Worm (Caenorhabditis elegans) whole organism, L4 larva: ENCODE measurements around the gene srsx-15.

Source experiments
- F49E8.2 ChIP-seq: sonication (generic microtip); optimal IDR thresholded peaks from 2 replicates; lab custom pipeline; 2016; ENCODE audit warnings: missing compliant biosample characterization, mild to moderate bottlenecking, missing genetic modification characterization, borderline replicate concordance
- T20F7.1 ChIP-seq: fragments of 200-800 bp; sonication (Bioruptor generic); optimal IDR thresholded peaks from 2 replicates; lab custom pipeline; 2018; ENCODE audit warnings: mild to moderate bottlenecking, missing genetic modification characterization, missing compliant biosample characterization
- T26A8.4 ChIP-seq: fragments of 200-800 bp; sonication (Bioruptor generic); IDR thresholded peaks from 2 replicates; pipeline ENCODE4 v1.3.6; 2022; ENCODE audit warnings: missing genetic modification characterization, missing compliant biosample characterization
- Y105C5A.15 ChIP-seq: fragments of 200-800 bp; sonication (Bioruptor generic); IDR thresholded peaks from 2 replicates; pipeline ENCODE4 v1.3.6; 2022; ENCODE audit warnings: missing genetic modification characterization, missing compliant biosample characterization
- Y75B8A.6 ChIP-seq: fragments of 200-800 bp; sonication (Bioruptor generic); IDR thresholded peaks from 2 replicates; pipeline ENCODE4 v1.3.6; 2022; ENCODE audit warnings: missing genetic modification reagents, missing genetic modification characterization, missing compliant biosample characterization
- aly-2 ChIP-seq: sonication (generic microtip); optimal IDR thresholded peaks from 2 replicates; lab custom pipeline; 2018; ENCODE audit warnings: missing biosample characterization, missing genetic modification characterization
- arid-1 ChIP-seq: fragments of 200-800 bp; sonication (Bioruptor generic); conservative IDR thresholded peaks from 2 replicates; pipeline ENCODE4 v1.3.6; 2022; ENCODE audit warnings: missing genetic modification reagents, missing genetic modification characterization, missing compliant biosample characterization
- attf-4 ChIP-seq: sonication (generic microtip); optimal IDR thresholded peaks from 3 replicates; lab custom pipeline; 2017; ENCODE audit warnings: missing biosample characterization, missing genetic modification characterization
- ceh-82 ChIP-seq: sonication (generic microtip); optimal IDR thresholded peaks from 2 replicates; lab custom pipeline; 2017; ENCODE audit warnings: missing biosample characterization, missing genetic modification characterization
- ctbp-1 ChIP-seq: fragments of 200-800 bp; sonication (Bioruptor generic); IDR thresholded peaks from 2 replicates; pipeline ENCODE4 v1.3.6; 2022; ENCODE audit warnings: missing genetic modification reagents, missing genetic modification characterization, missing compliant biosample characterization
- daf-12 ChIP-seq: fragments of 150-350 bp; optimal IDR thresholded peaks from 2 replicates; lab custom pipeline; 2014; ENCODE audit warnings: missing biosample characterization, missing genetic modification reagents, missing genetic modification characterization
- daf-16 ChIP-seq, 3 experiments: sonication (generic microtip); optimal IDR thresholded peaks; 2 replicates each; lab custom pipeline; 2016 to 2017; ENCODE audit warnings: missing genetic modification characterization in 3 of 3, missing genetic modification reagents in 3 of 3, mild to moderate bottlenecking in 2 of 3, missing compliant biosample characterization in 2 of 3, missing biosample characterization in 1 of 3, moderate library complexity in 1 of 3
- daf-19 ChIP-seq: fragments of 200-800 bp; sonication (Bioruptor generic); conservative IDR thresholded peaks from 2 replicates; pipeline ENCODE4 v1.3.6; 2022; ENCODE audit warnings: missing genetic modification characterization, missing compliant biosample characterization
- dmd-8 ChIP-seq: fragments of 200-800 bp; sonication (Bioruptor generic); IDR thresholded peaks from 2 replicates; pipeline ENCODE4 v1.3.6; 2022; ENCODE audit warnings: missing genetic modification characterization, missing compliant biosample characterization
- duxl-1 ChIP-seq: sonication (generic microtip); optimal IDR thresholded peaks from 2 replicates; lab custom pipeline; 2016; ENCODE audit warnings: mild to moderate bottlenecking, missing genetic modification characterization, moderate library complexity, missing compliant biosample characterization; ENCODE audit not compliant: poor library complexity
- egl-27 ChIP-seq: sonication (generic microtip); optimal IDR thresholded peaks from 3 replicates; lab custom pipeline; 2017; ENCODE audit warnings: missing biosample characterization, missing genetic modification reagents, missing genetic modification characterization
- hif-1 ChIP-seq, 2 experiments: sonication (generic microtip); optimal IDR thresholded peaks; 2 replicates each; lab custom pipeline; 2016 to 2017; ENCODE audit warnings: missing compliant biosample characterization in 2 of 2, missing genetic modification characterization in 2 of 2, missing genetic modification reagents in 2 of 2, missing genotype in 2 of 2, mild to moderate bottlenecking in 1 of 2
- hlh-11 ChIP-seq: fragments of 200-800 bp; sonication (Bioruptor generic); optimal IDR thresholded peaks from 2 replicates; lab custom pipeline; 2018; ENCODE audit warnings: mild to moderate bottlenecking, missing genetic modification characterization, missing compliant biosample characterization
- hlh-30 ChIP-seq: sonication (generic microtip); optimal IDR thresholded peaks from 2 replicates; lab custom pipeline; 2017; ENCODE audit warnings: antibody characterized with exemption, mild to moderate bottlenecking, missing genetic modification characterization, missing compliant biosample characterization; ENCODE audit not compliant: insufficient read depth
- hmg-1.1 ChIP-seq: fragments of 200-800 bp; sonication (Bioruptor generic); IDR thresholded peaks from 2 replicates; pipeline ENCODE4 v1.3.6; 2022; ENCODE audit warnings: missing genetic modification reagents, missing genetic modification characterization, missing compliant biosample characterization
- lim-7 ChIP-seq: fragments of 200-800 bp; sonication (Bioruptor generic); IDR thresholded peaks from 2 replicates; pipeline ENCODE4 v1.3.6; 2022; ENCODE audit warnings: missing genetic modification characterization, missing compliant biosample characterization
- lin-1 ChIP-seq: fragments of 200-800 bp; sonication (Bioruptor generic); IDR thresholded peaks from 2 replicates; pipeline ENCODE4 v1.3.6; 2022; ENCODE audit warnings: missing genetic modification reagents, missing genetic modification characterization, missing compliant biosample characterization
- lin-29 ChIP-seq: fragments of 200-800 bp; sonication (Bioruptor generic); IDR thresholded peaks from 2 replicates; pipeline ENCODE4 v1.3.6; 2022; ENCODE audit warnings: missing genetic modification reagents, missing genetic modification characterization, missing compliant biosample characterization
- lin-38 ChIP-seq: fragments of 200-800 bp; sonication (Bioruptor generic); IDR thresholded peaks from 2 replicates; pipeline ENCODE4 v1.3.6; 2022; ENCODE audit warnings: missing genetic modification reagents, missing genetic modification characterization, missing compliant biosample characterization
- lin-39 ChIP-seq: fragments of 150-350 bp; optimal IDR thresholded peaks from 2 replicates; lab custom pipeline; 2014; ENCODE audit warnings: missing biosample characterization, missing genetic modification reagents, missing genetic modification characterization
- lir-3 ChIP-seq: sonication (generic microtip); optimal IDR thresholded peaks from 2 replicates; lab custom pipeline; 2016; ENCODE audit warnings: mild to moderate bottlenecking, missing genetic modification characterization, missing compliant biosample characterization
- mdl-1 ChIP-seq, 2 experiments: fragments of 150-350 bp in 1 of 2; sonication (generic microtip) in 1 of 2; optimal IDR thresholded peaks; 2 replicates each; lab custom pipeline; 2014 to 2017; ENCODE audit warnings: missing biosample characterization in 2 of 2, missing genetic modification characterization in 2 of 2
- mdt-29 ChIP-seq: fragments of 200-800 bp; sonication (Bioruptor generic); IDR thresholded peaks from 2 replicates; pipeline ENCODE4 v1.3.6; 2022; ENCODE audit warnings: missing genetic modification reagents, missing genetic modification characterization, missing compliant biosample characterization
- mxl-2 ChIP-seq: fragments of 200-800 bp; sonication (Bioruptor generic); conservative IDR thresholded peaks from 2 replicates; pipeline ENCODE4 v1.3.6; 2022; ENCODE audit warnings: missing genetic modification reagents, missing genetic modification characterization, missing compliant biosample characterization
- mxl-3 ChIP-seq: fragments of 200-800 bp; sonication (Bioruptor generic); optimal IDR thresholded peaks from 2 replicates; lab custom pipeline; 2018; ENCODE audit warnings: mild to moderate bottlenecking, missing genetic modification characterization, missing compliant biosample characterization
- nhr-102 ChIP-seq: sonication (generic microtip); optimal IDR thresholded peaks from 2 replicates; lab custom pipeline; 2016; ENCODE audit warnings: mild to moderate bottlenecking, missing genetic modification characterization, moderate library complexity, missing compliant biosample characterization
- nhr-237 ChIP-seq: sonication (generic microtip); optimal IDR thresholded peaks from 2 replicates; lab custom pipeline; 2017; ENCODE audit warnings: missing biosample characterization, missing genetic modification characterization
- nhr-28 ChIP-seq: fragments of 150-350 bp; optimal IDR thresholded peaks from 2 replicates; lab custom pipeline; 2014; ENCODE audit warnings: missing biosample characterization, missing genetic modification characterization
- nhr-6 ChIP-seq: fragments of 150-350 bp; optimal IDR thresholded peaks from 2 replicates; lab custom pipeline; 2014; ENCODE audit warnings: missing biosample characterization, missing genetic modification characterization
- nhr-76 ChIP-seq: fragments of 150-350 bp; optimal IDR thresholded peaks from 2 replicates; lab custom pipeline; 2014; ENCODE audit warnings: missing biosample characterization, missing genetic modification characterization
- pha-4 ChIP-seq, 2 experiments: fragments of 150-350 bp in 1 of 2; fragments of 200-800 bp in 1 of 2; sonication (Bioruptor generic) in 1 of 2; IDR thresholded peaks in 1 of 2; optimal IDR thresholded peaks in 1 of 2; 2 replicates each; pipeline versions ENCODE4 v1.3.6 to Lab custom; 2014 to 2022; ENCODE audit warnings: missing genetic modification characterization in 2 of 2, missing genetic modification reagents in 2 of 2, missing biosample characterization in 1 of 2, missing compliant biosample characterization in 1 of 2
- php-3 ChIP-seq: fragments of 200-800 bp; sonication (Bioruptor generic); IDR thresholded peaks from 2 replicates; pipeline ENCODE4 v1.3.6; 2022; ENCODE audit warnings: missing genetic modification reagents, missing genetic modification characterization, missing compliant biosample characterization
- pqm-1 ChIP-seq: sonication (generic microtip); optimal IDR thresholded peaks from 2 replicates; lab custom pipeline; 2017; ENCODE audit warnings: missing biosample characterization, missing genetic modification characterization
- rbr-2 ChIP-seq: sonication (generic microtip); optimal IDR thresholded peaks from 2 replicates; lab custom pipeline; 2016; ENCODE audit warnings: missing genotype, missing genetic modification characterization, missing compliant biosample characterization
- saeg-2 ChIP-seq: fragments of 200-800 bp; sonication (Bioruptor generic); IDR thresholded peaks from 2 replicates; pipeline ENCODE4 v1.3.6; 2022; ENCODE audit warnings: missing genetic modification reagents, missing genetic modification characterization, missing compliant biosample characterization
- spr-1 ChIP-seq: sonication (generic microtip); optimal IDR thresholded peaks from 2 replicates; lab custom pipeline; 2016; ENCODE audit warnings: mild to moderate bottlenecking, missing genetic modification characterization, missing compliant biosample characterization
- spr-3 ChIP-seq: fragments of 200-800 bp; sonication (Bioruptor generic); optimal IDR thresholded peaks from 2 replicates; lab custom pipeline; 2018; ENCODE audit warnings: mild to moderate bottlenecking, missing genetic modification characterization, missing compliant biosample characterization
- unc-62 ChIP-seq, 3 experiments: fragments of 150-350 bp in 1 of 3; sonication (generic microtip); optimal IDR thresholded peaks in 2 of 3; peaks in 1 of 3; 1 replicate in 1 of 3; 2 replicates in 2 of 3; lab custom pipeline; 2014 to 2017; ENCODE audit warnings: missing biosample characterization in 3 of 3, missing genetic modification characterization in 3 of 3, missing genetic modification reagents in 3 of 3, missing genotype in 1 of 3
- vab-7 ChIP-seq: fragments of 200-800 bp; sonication (Bioruptor generic); IDR thresholded peaks from 2 replicates; pipeline ENCODE4 v1.3.6; 2022; ENCODE audit warnings: missing genetic modification reagents, missing genetic modification characterization, missing compliant biosample characterization
- zag-1 ChIP-seq: fragments of 150-350 bp; optimal IDR thresholded peaks from 2 replicates; lab custom pipeline; 2014; ENCODE audit warnings: missing biosample characterization, missing genetic modification characterization
- zfp-2 ChIP-seq: sonication (generic microtip); optimal IDR thresholded peaks from 2 replicates; lab custom pipeline; 2016; ENCODE audit warnings: mild to moderate bottlenecking, missing genetic modification characterization, missing compliant biosample characterization
- zip-11 ChIP-seq: fragments of 200-800 bp; sonication (Bioruptor generic); IDR thresholded peaks from 2 replicates; pipeline ENCODE4 v1.3.6; 2022; ENCODE audit warnings: missing genetic modification characterization, missing compliant biosample characterization
- zip-2 ChIP-seq: fragments of 150-350 bp; optimal IDR thresholded peaks from 2 replicates; lab custom pipeline; 2014; ENCODE audit warnings: missing biosample characterization, missing genetic modification characterization
- ztf-11 ChIP-seq: fragments of 150-350 bp; optimal IDR thresholded peaks from 2 replicates; lab custom pipeline; 2014; ENCODE audit warnings: missing biosample characterization, missing genetic modification characterization

Gene srsx-15

ce11 chrIV:5607343-5607742 is 16.3 kb downstream of the srsx-15 start (continued):
- TF ChIP-seq attf-4 (tag; lab: Kevin White, UChicago) (no peak), daf-16 (GFP tag; optimal IDR thresholded peaks at IDR 0.05; lab: Kevin White, UChicago) (peak in 1 of 2 experiments; percentile 94), daf-16 (tag; optimal IDR thresholded peaks at IDR 0.05; lab: Kevin White, UChicago) (peak; percentile 66), zip-11 (no peak), aly-2 (tag; lab: Kevin White, UChicago) (no peak), hlh-11 (tag; lab: Kevin White, UChicago) (peak; percentile 98), ztf-11 (tag; lab: Kevin White, UChicago) (no peak), lin-1 (GFP tag; lab: Robert Waterston, UW) (no peak), mxl-2 (no peak), pha-4 (GFP tag; IDR thresholded peaks at IDR 0.05; lab: Robert Waterston, UW) (peak; percentile 38; the same call in 1 of the 2 replicates), pha-4 (tag; optimal IDR thresholded peaks at IDR 0.05; lab: Kevin White, UChicago) (peak; percentile 48), mdt-29 (GFP tag; lab: Robert Waterston, UW) (0 out of 2 replicates have a peak, but pooled peaks have one; percentile 41), Y105C5A.15 (GFP tag; lab: Robert Waterston, UW) (no peak), ctbp-1 (GFP tag; lab: Robert Waterston, UW) (peak; percentile 84), hlh-30 (tag; lab: Kevin White, UChicago) (peak; percentile 99), lin-29 (0 out of 2 replicates have a peak, but pooled peaks have one; percentile 19), nhr-6 (tag; lab: Kevin White, UChicago) (peak; percentile 85), vab-7 (GFP tag; lab: Robert Waterston, UW) (no peak), mdl-1 (tag; optimal IDR thresholded peaks at IDR 0.05; lab: Kevin White, UChicago) (peak; percentile 80 to 96), spr-1 (tag; lab: Kevin White, UChicago) (peak; percentile 56), php-3 (GFP tag; lab: Robert Waterston, UW) (no peak), mxl-3 (GFP tag; lab: Kevin White, UChicago) (peak; percentile 83), duxl-1 (tag; lab: Kevin White, UChicago) (no peak), pqm-1 (no peak), zip-2 (tag; lab: Kevin White, UChicago) (no peak), T26A8.4 (GFP tag; lab: Robert Waterston, UW) (no peak; the same call in 1 of the 2 replicates), unc-62 (GFP tag; optimal IDR thresholded peaks at IDR 0.05 in 1 of 2; lab: Kevin White, UChicago) (peak in 1 of 2 experiments; percentile 99), unc-62 (tag; optimal IDR thresholded peaks at IDR 0.05; lab: Kevin White, UChicago) (peak; percentile 57), saeg-2 (peak; percentile 54), lim-7 (GFP tag; lab: Robert Waterston, UW) (0 out of 2 replicates have a peak, but pooled peaks have one; percentile 28), nhr-237 (no peak), egl-27 (tag; lab: Kevin White, UChicago) (no peak), daf-19 (GFP tag; lab: Robert Waterston, UW) (no peak), daf-12 (tag; lab: Kevin White, UChicago) (no peak), spr-3 (no peak), zag-1 (tag; lab: Kevin White, UChicago) (peak; percentile 6), nhr-28 (tag; lab: Kevin White, UChicago) (peak; percentile 98), nhr-76 (tag; lab: Kevin White, UChicago) (no peak), lin-39 (tag; lab: Kevin White, UChicago) (no peak), lir-3 (tag; lab: Kevin White, UChicago) (no peak), lin-38 (GFP tag; lab: Robert Waterston, UW) (peak; percentile 46), zfp-2 (tag; lab: Kevin White, UChicago) (no peak), rbr-2 (tag; lab: Kevin White, UChicago) (peak; percentile 86), nhr-102 (peak; percentile 48), ceh-82 (tag; lab: Kevin White, UChicago) (no peak), arid-1 (GFP tag; lab: Robert Waterston, UW) (0 out of 2 replicates have a peak, but pooled peaks have one; percentile 23), hif-1 (tag; optimal IDR thresholded peaks at IDR 0.05; lab: Kevin White, UChicago) (peak; percentile 39 to 88), Y75B8A.6 (no peak), T20F7.1 (GFP tag; lab: Kevin White, UChicago) (peak; percentile 40), dmd-8 (GFP tag; lab: Robert Waterston, UW) (no peak), F49E8.2 (no peak), hmg-1.1 (GFP tag; lab: Robert Waterston, UW) (peak; percentile 87)
